Worm (Caenorhabditis elegans) whole organism, midembryonic: ENCODE data around the gene pigq-1.

Experiments
- T22C8.4 ChIP-seq: fragments of 200-800 bp; sonication (Bioruptor generic); IDR thresholded peaks from 2 replicates; pipeline ENCODE4 v1.3.6; 2022; ENCODE audit warnings: missing genetic modification characterization, missing compliant biosample characterization
- cog-1 ChIP-seq: sonication (generic microtip); optimal IDR thresholded peaks from 2 replicates; lab custom pipeline; 2016; ENCODE audit warnings: missing genetic modification characterization, missing compliant biosample characterization
- flt-1 ChIP-seq: fragments of 200-800 bp; sonication (Bioruptor generic); IDR thresholded peaks from 2 replicates; pipeline ENCODE4 v1.3.6; 2022; ENCODE audit warnings: missing genetic modification characterization, missing compliant biosample characterization
- klf-2 ChIP-seq: fragments of 200-800 bp; sonication (Bioruptor generic); conservative IDR thresholded peaks from 2 replicates; pipeline ENCODE4 v1.3.6; 2022; ENCODE audit warnings: missing genetic modification reagents, missing genetic modification characterization, missing compliant biosample characterization
- med-1 ChIP-seq: sonication (generic microtip); optimal IDR thresholded peaks from 2 replicates; lab custom pipeline; 2017; ENCODE audit warnings: missing genetic modification characterization, mild to moderate bottlenecking, missing compliant biosample characterization, antibody characterized with exemption, missing genetic modification reagents; ENCODE audit not compliant: insufficient read depth
- ref-1 ChIP-seq: fragments of 200-800 bp; sonication (Bioruptor generic); conservative IDR thresholded peaks from 2 replicates; pipeline ENCODE4 v1.3.6; 2022; ENCODE audit warnings: missing genetic modification reagents, missing genetic modification characterization, missing compliant biosample characterization
- tab-1 ChIP-seq: fragments of 200-800 bp; sonication (Bioruptor generic); IDR thresholded peaks from 2 replicates; pipeline ENCODE4 v1.3.6; 2022; ENCODE audit warnings: missing genetic modification characterization, missing compliant biosample characterization
- ztf-23 ChIP-seq: fragments of 200-800 bp; sonication (Bioruptor generic); IDR thresholded peaks from 2 replicates; pipeline ENCODE4 v1.3.6; 2022; ENCODE audit warnings: missing genetic modification reagents, missing genetic modification characterization, missing compliant biosample characterization
- ztf-29 ChIP-seq: fragments of 200-800 bp; sonication (Bioruptor generic); IDR thresholded peaks from 2 replicates; pipeline ENCODE4 v1.3.6; 2022; ENCODE audit warnings: missing genetic modification reagents, missing genetic modification characterization, missing compliant biosample characterization

pigq-1 gene

ce11 chrIV:11148788-11149366, 1.8 kb upstream of the pigq-1 start:
- no peak for TF ChIP-seq ztf-23
- TF ChIP-seq cog-1: no peak
- TF ChIP-seq flt-1 (GFP tag; lab: Robert Waterston, UW): 0 out of 2 replicates have a peak, but pooled peaks have one; percentile 7
- TF ChIP-seq ztf-29 (GFP tag; lab: Robert Waterston, UW): no peak
- TF ChIP-seq klf-2: no peak
- no peak for TF ChIP-seq ref-1 (GFP tag; lab: Robert Waterston, UW)

ce11 chrIV:11146492-11146891, 555 bp downstream of the pigq-1 start:
- TF ChIP-seq klf-2 (no peak), med-1 (GFP tag; lab: Kevin White, UChicago) (no peak), ztf-23 (no peak), T22C8.4 (no peak), cog-1 (no peak), tab-1 (GFP tag; lab: Robert Waterston, UW) (no peak), ztf-29 (GFP tag; lab: Robert Waterston, UW) (no peak), ref-1 (GFP tag; lab: Robert Waterston, UW) (no peak), flt-1 (GFP tag; lab: Robert Waterston, UW) (no peak)

DNA sequence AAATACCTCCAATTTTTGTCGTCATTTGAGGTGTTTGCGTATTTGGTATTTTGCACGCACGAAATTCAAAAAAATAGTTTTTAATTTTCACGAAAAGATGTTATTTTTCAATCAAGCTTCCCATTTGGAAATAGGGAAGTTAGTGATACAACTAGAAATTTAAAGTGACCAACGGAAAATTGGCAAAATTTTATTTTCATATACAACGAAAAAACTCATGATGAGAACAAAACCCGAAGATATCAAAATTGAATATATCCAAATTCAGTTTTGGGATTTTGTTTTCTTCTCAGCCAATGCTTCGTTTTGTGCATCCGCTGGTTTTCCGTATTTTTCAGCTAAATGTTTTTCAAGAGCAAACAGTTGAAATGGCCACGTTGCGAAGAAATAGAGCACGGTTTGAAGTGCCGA, 1.1 kb downstream of the pigq-1 start:
- TF ChIP-seq flt-1 (GFP tag; lab: Robert Waterston, UW): no peak
- TF ChIP-seq ztf-29 (GFP tag; lab: Robert Waterston, UW): no peak
- no peak for TF ChIP-seq tab-1 (GFP tag; lab: Robert Waterston, UW)
- no peak for TF ChIP-seq med-1 (GFP tag; lab: Kevin White, UChicago)
- TF ChIP-seq ref-1 (GFP tag; lab: Robert Waterston, UW): no peak
- TF ChIP-seq ztf-23: no peak
- no peak for TF ChIP-seq T22C8.4
- TF ChIP-seq cog-1: no peak
- TF ChIP-seq klf-2: no peak

ce11 chrIV:11143228-11143444, 3.9 kb downstream of the pigq-1 start, which contains the start of gene F01G4.4:
Gene F01G4.4 (plus strand): TSS chrIV:11143345.
- TF ChIP-seq cog-1: no peak
- TF ChIP-seq med-1 (GFP tag; lab: Kevin White, UChicago): no peak
- no peak for TF ChIP-seq ztf-23
- TF ChIP-seq flt-1 (GFP tag; lab: Robert Waterston, UW): no peak
- no peak for TF ChIP-seq ref-1 (GFP tag; lab: Robert Waterston, UW)
- no peak for TF ChIP-seq ztf-29 (GFP tag; lab: Robert Waterston, UW)
- no peak for TF ChIP-seq klf-2
- no peak for TF ChIP-seq T22C8.4
- TF ChIP-seq tab-1 (GFP tag; lab: Robert Waterston, UW): no peak

DNA sequence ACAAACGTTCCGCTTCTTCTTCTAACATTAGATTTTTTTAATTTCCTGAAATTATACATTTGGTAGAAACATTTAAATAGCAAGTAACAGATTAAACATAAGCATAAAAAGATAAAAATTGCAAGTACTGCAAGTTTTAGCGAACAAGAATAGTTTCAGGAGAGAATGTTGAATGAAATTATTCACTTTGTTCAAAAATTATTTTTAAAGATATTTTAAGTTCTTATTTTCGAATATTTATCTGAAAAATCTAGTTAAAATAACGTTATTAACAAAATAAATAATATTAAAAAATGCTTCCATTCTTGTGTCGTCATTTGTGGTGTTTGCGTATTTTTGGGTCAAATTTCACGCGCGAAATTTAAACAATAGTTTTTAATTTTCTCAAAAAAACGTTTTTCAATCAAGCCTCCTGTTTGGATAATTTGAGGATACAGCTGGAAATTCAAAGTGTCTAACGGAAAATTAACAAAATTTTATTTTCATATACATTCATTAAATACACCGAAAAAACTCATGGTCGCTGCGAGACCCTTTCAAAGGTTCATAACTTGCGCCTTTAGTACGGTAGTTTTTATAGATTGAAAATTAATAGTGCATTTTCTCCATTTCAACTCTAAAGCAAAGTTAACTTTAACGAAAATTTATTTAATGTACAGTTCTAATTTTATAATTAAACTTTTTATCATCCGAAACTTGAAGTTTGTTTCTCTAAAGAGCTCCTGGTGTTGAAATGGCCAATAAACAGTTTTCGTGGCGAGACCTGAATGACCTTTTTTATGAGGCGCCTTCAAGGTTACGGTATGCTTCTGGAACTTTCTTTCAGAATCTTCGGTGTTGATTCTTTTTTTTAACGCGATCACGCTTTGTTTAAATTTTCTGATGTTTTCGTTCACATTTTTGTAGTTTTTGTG, 4.5 kb downstream of the pigq-1 start, which contains the start of gene skih-2:
Gene skih-2 (minus strand): TSS at position 51 of the 914 bp plus-strand sequence.
- no peak for TF ChIP-seq cog-1
- no peak for TF ChIP-seq ztf-23
- no peak for TF ChIP-seq flt-1 (GFP tag; lab: Robert Waterston, UW)
- TF ChIP-seq med-1 (GFP tag; lab: Kevin White, UChicago): no peak
- no peak for TF ChIP-seq T22C8.4
- TF ChIP-seq klf-2: no peak

ce11 chrIV:11131268-11131667, 15.8 kb downstream of the pigq-1 start, which contains the start of gene ard-1:
Gene ard-1 (plus strand): TSS chrIV:11131279.
- no peak for TF ChIP-seq med-1 (GFP tag; lab: Kevin White, UChicago)
- TF ChIP-seq ztf-23: no peak
- TF ChIP-seq klf-2: no peak
- no peak for TF ChIP-seq tab-1 (GFP tag; lab: Robert Waterston, UW)
- TF ChIP-seq ref-1 (GFP tag; lab: Robert Waterston, UW): no peak
- no peak for TF ChIP-seq cog-1
- TF ChIP-seq flt-1 (GFP tag; lab: Robert Waterston, UW): no peak
- no peak for TF ChIP-seq ztf-29 (GFP tag; lab: Robert Waterston, UW)
- TF ChIP-seq T22C8.4: no peak

DNA sequence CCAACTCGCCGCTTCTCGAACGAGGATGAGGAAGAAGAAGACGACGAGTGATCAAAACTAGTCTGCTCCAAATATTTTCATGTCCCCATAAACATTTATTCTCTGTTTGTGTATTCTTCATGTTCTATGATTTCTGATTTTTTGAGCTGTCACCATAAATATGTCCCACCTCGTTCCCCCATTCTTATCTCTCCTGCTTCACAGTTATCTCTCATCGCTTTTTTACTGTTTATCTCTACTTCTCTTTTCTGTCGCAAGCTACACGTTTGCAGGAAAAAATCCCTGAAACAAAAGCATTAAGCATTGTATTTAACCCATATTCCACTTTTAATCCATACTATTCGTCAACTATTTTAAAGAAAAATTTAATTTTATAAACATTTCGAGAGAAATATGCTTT, 16.3 kb downstream of the pigq-1 start:
- TF ChIP-seq med-1 (GFP tag; lab: Kevin White, UChicago) (no peak), T22C8.4 (no peak), klf-2 (no peak), ztf-23 (no peak), tab-1 (GFP tag; lab: Robert Waterston, UW) (no peak), cog-1 (no peak), flt-1 (GFP tag; lab: Robert Waterston, UW) (no peak), ref-1 (GFP tag; lab: Robert Waterston, UW) (no peak), ztf-29 (GFP tag; lab: Robert Waterston, UW) (no peak)

- TF ChIP-seq ref-1 (GFP tag; lab: Robert Waterston, UW) (no peak), cog-1 (no peak), med-1 (GFP tag; lab: Kevin White, UChicago) (no peak), ztf-23 (no peak), ztf-29 (GFP tag; lab: Robert Waterston, UW) (no peak), T22C8.4 (no peak), flt-1 (GFP tag; lab: Robert Waterston, UW) (no peak), klf-2 (no peak), tab-1 (GFP tag; lab: Robert Waterston, UW) (no peak)
These were observed 21.0 kb downstream of the pigq-1 start for ce11 chrIV:11126028-11126427.

DNA sequence TGAATTAATAATTGTTTCAGACTA, 21.2 kb downstream of the pigq-1 start, which contains the start of gene swsn-4:
Gene swsn-4 (plus strand): TSS at position 21 of the 24 bp plus-strand sequence.
- TF ChIP-seq T22C8.4: no peak
- no peak for TF ChIP-seq ztf-29 (GFP tag; lab: Robert Waterston, UW)
- TF ChIP-seq flt-1 (GFP tag; lab: Robert Waterston, UW): no peak
- no peak for TF ChIP-seq klf-2
- TF ChIP-seq ref-1 (GFP tag; lab: Robert Waterston, UW): no peak
- TF ChIP-seq med-1 (GFP tag; lab: Kevin White, UChicago): no peak
- TF ChIP-seq tab-1 (GFP tag; lab: Robert Waterston, UW): no peak
- TF ChIP-seq ztf-23: no peak
- TF ChIP-seq cog-1: no peak

ce11 chrIV:11125604-11126003, 21.4 kb downstream of the pigq-1 start:
- TF ChIP-seq tab-1 (GFP tag; lab: Robert Waterston, UW): no peak
- TF ChIP-seq klf-2: no peak
- TF ChIP-seq ztf-23: no peak
- no peak for TF ChIP-seq med-1 (GFP tag; lab: Kevin White, UChicago)
- TF ChIP-seq cog-1: no peak
- TF ChIP-seq flt-1 (GFP tag; lab: Robert Waterston, UW): no peak
- no peak for TF ChIP-seq ztf-29 (GFP tag; lab: Robert Waterston, UW)
- TF ChIP-seq T22C8.4: no peak
- no peak for TF ChIP-seq ref-1 (GFP tag; lab: Robert Waterston, UW)
